Worm (Caenorhabditis elegans): ENCODE measurements around the gene trpp-9.

DNA sequence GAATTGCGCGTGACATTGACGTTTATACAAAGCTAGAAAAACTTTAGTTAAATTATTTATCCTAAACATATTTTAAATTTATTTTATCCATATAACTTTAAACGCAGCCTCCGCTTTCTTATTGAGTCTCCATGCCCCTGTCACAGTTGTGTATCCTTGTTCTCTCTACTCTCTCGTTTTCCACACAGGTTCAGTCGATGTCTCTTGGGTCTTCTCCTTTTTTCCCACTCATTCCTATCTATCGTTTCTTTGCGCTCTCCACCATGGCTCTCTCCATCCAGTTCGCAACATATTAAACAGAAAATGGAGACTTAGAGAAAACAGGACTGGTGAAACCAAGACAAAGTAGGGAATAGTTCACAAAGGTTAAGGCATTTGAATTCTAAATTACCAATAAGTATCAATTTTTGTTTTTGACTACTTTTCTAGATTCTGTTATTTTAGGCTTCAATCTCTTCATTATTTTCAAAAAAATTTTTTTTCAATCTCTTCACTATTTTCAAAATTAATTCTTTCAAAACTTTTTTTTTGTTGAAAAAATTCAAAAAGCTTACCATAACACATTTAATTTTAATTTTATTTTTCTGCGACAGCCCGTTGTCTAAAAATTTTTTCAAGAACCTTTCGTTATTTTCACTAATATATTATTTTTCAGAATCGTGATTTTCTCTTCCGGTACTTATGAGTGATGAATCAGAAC lies 41.5 kb upstream of the trpp-9 start, which contains the start of gene sdc-2:
- no peak for TF ChIP-seq lin-11 (tag; optimal IDR thresholded peaks at IDR 0.05)
- no peak for TF ChIP-seq gmeb-2 (tag; optimal IDR thresholded peaks at IDR 0.05)
- TF ChIP-seq sdc-2 (tag; optimal IDR thresholded peaks at IDR 0.05) = no peak
- no peak for TF ChIP-seq fkh-10 (GFP tag; optimal IDR thresholded peaks at IDR 0.05)
- no peak for TF ChIP-seq ets-4 (tag; optimal IDR thresholded peaks at IDR 0.05)
- TF ChIP-seq mec-3 (tag; optimal IDR thresholded peaks at IDR 0.05; ENCODE audit: borderline replicate concordance) = no peak
- no peak for TF ChIP-seq pha-4 (tag; optimal IDR thresholded peaks at IDR 0.05)
- TF ChIP-seq pag-3 (tag; optimal IDR thresholded peaks at IDR 0.05; ENCODE audit: borderline replicate concordance) = no peak
- TF ChIP-seq ceh-30 (tag; optimal IDR thresholded peaks at IDR 0.05) = no peak
- TF ChIP-seq ama-1 (optimal IDR thresholded peaks at IDR 0.05) = no peak
- TF ChIP-seq rnt-1 (tag; optimal IDR thresholded peaks at IDR 0.05) = no peak
- peak; percentile 55 for TF ChIP-seq dve-1 (tag; optimal IDR thresholded peaks at IDR 0.05)
- TF ChIP-seq elt-2 (tag; optimal IDR thresholded peaks at IDR 0.05) = no peak
